Worm (Caenorhabditis elegans) whole organism, L2 larva: ENCODE measurements around the gene nhr-251.

ENCODE experiments used
- aly-2 ChIP-seq: fragments of 150-350 bp; optimal IDR thresholded peaks from 2 replicates; lab custom pipeline; 2014; ENCODE audit warnings: missing biosample characterization, missing genetic modification characterization
- ama-1 ChIP-seq: fragments of 150-350 bp; optimal IDR thresholded peaks from 2 replicates; lab custom pipeline; 2018; ENCODE audit warnings: inconsistent platforms
- blmp-1 ChIP-seq: sonication (generic microtip); optimal IDR thresholded peaks from 2 replicates; lab custom pipeline; 2017; ENCODE audit warnings: missing genetic modification characterization, mild to moderate bottlenecking, missing compliant biosample characterization, antibody characterized with exemption, moderate library complexity; ENCODE audit not compliant: insufficient read depth
- dmd-4 ChIP-seq: sonication (generic microtip); optimal IDR thresholded peaks from 2 replicates; lab custom pipeline; 2017; ENCODE audit warnings: missing biosample characterization, missing genetic modification characterization
- lin-11 ChIP-seq: fragments of 150-350 bp; sonication (generic microtip); optimal IDR thresholded peaks from 2 replicates; lab custom pipeline; 2014; ENCODE audit warnings: missing biosample characterization, missing genetic modification characterization, inconsistent platforms, mixed read lengths
- nhr-237 ChIP-seq: fragments of 150-350 bp; optimal IDR thresholded peaks from 2 replicates; lab custom pipeline; 2014; ENCODE audit warnings: missing biosample characterization, missing genetic modification characterization
- sem-4 ChIP-seq: fragments of 150-350 bp; optimal IDR thresholded peaks from 2 replicates; lab custom pipeline; 2014; ENCODE audit warnings: missing biosample characterization, missing genetic modification reagents, missing genetic modification characterization
- snpc-4 ChIP-seq: fragments of 150-350 bp; optimal IDR thresholded peaks from 2 replicates; lab custom pipeline; 2014; ENCODE audit warnings: missing biosample characterization, missing genetic modification characterization
- unc-39 ChIP-seq: fragments of 150-350 bp; optimal IDR thresholded peaks from 2 replicates; lab custom pipeline; 2014; ENCODE audit warnings: missing biosample characterization, missing genetic modification characterization
- unc-62 ChIP-seq: fragments of 150-350 bp; optimal IDR thresholded peaks from 2 replicates; lab custom pipeline; 2014; ENCODE audit warnings: missing biosample characterization, missing genetic modification reagents, missing genetic modification characterization
- zag-1 ChIP-seq: fragments of 150-350 bp; optimal IDR thresholded peaks from 2 replicates; lab custom pipeline; 2014; ENCODE audit warnings: missing biosample characterization, missing genetic modification characterization

DNA sequence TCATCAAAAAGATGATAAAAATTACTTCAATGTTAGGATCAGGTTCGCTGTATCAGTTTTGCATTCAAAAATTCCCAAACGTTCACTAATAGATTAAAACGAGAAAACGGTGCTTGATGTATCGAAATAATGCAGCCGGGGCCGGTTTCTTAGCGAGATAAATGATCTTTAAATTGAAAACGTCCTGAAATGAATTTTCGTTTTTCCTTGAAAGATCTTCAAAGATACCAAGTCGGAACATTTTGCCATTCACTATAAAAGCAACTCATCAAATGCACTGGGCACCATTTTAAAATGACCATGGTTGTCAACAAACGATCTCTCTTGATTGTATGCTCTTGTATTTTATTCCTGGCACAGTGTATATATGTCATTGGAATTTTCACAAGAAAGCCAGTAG lies 24.3 kb upstream of the nhr-251 start, which contains the start of gene K06H6.5:
- TF ChIP-seq blmp-1 (tag; lab: Kevin White, UChicago) (no peak), ama-1 (lab: Kevin White, UChicago) (no peak), zag-1 (no peak), lin-11 (tag; lab: Kevin White, UChicago) (no peak), unc-62 (GFP tag; lab: Kevin White, UChicago) (no peak), snpc-4 (tag; lab: Kevin White, UChicago) (no peak), unc-39 (tag; lab: Kevin White, UChicago) (no peak), dmd-4 (tag; lab: Kevin White, UChicago) (no peak), nhr-237 (tag; lab: Kevin White, UChicago) (no peak), aly-2 (tag; lab: Kevin White, UChicago) (no peak), sem-4 (no peak)
